Worm (Caenorhabditis elegans) whole organism, early embryonic: ENCODE measurements around the gene slc-36.3.

Source experiments
- B0310.2 ChIP-seq: sonication (generic microtip); optimal IDR thresholded peaks from 2 replicates; lab custom pipeline; 2016; ENCODE audit warnings: mild to moderate bottlenecking, missing genetic modification characterization, missing compliant biosample characterization
- ama-1 ChIP-seq: fragments of 150-350 bp; optimal IDR thresholded peaks from 2 replicates; lab custom pipeline; 2014
- ceh-13 ChIP-seq: fragments of 200-800 bp; sonication (Bioruptor generic); optimal IDR thresholded peaks from 2 replicates; lab custom pipeline; 2018; ENCODE audit warnings: mild to moderate bottlenecking, missing genetic modification characterization, missing compliant biosample characterization
- ets-7 ChIP-seq: sonication (generic microtip); optimal IDR thresholded peaks from 2 replicates; lab custom pipeline; 2016; ENCODE audit warnings: missing genotype, missing genetic modification characterization, missing compliant biosample characterization
- hmg-4 ChIP-seq: fragments of 200-800 bp; sonication (Bioruptor generic); optimal IDR thresholded peaks from 2 replicates; lab custom pipeline; 2018; ENCODE audit warnings: mild to moderate bottlenecking, missing genetic modification characterization, missing compliant biosample characterization
- hnd-1 ChIP-seq: sonication (generic microtip); optimal IDR thresholded peaks from 2 replicates; lab custom pipeline; 2016; ENCODE audit warnings: missing genetic modification characterization, missing compliant biosample characterization
- pes-1 ChIP-seq: fragments of 200-800 bp; sonication (Bioruptor generic); IDR thresholded peaks from 2 replicates; pipeline ENCODE4 v1.3.6; 2022; ENCODE audit warnings: missing genetic modification reagents, missing genetic modification characterization, missing compliant biosample characterization
- scrt-1 ChIP-seq: fragments of 200-800 bp; sonication (Bioruptor generic); IDR thresholded peaks from 2 replicates; pipeline ENCODE4 v1.3.6; 2022; ENCODE audit warnings: missing genetic modification characterization, missing compliant biosample characterization

DNA sequence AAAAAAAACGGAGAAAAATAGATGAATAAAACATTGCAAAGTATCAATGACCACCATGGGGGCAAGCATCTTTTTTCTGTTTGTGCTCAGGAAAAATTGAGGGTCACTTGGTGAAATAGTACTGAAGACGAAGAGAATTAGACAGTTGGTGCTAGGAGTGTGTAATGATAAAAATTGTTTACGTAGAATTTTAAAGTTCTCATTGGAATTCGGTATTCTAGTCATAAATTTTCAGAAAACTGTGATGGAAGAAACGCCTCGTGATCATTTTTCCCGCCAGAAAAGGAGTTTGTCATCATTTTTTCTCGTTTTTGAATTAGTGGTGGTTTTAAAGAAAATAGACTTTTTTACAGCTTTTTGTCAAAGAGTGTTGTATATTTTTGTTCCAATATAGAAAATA is 618 bp upstream of the slc-36.3 start:
- no peak for TF ChIP-seq hmg-4 (GFP tag; lab: Kevin White, UChicago)
- TF ChIP-seq scrt-1 (GFP tag; lab: Robert Waterston, UW) = no peak
- no peak for TF ChIP-seq ets-7
- TF ChIP-seq ama-1 = no peak
- no peak for TF ChIP-seq pes-1 (GFP tag; lab: Robert Waterston, UW)
- TF ChIP-seq ceh-13 (GFP tag; lab: Kevin White, UChicago) = no peak
- TF ChIP-seq B0310.2 (tag; lab: Kevin White, UChicago) = no peak
- no peak for TF ChIP-seq hnd-1 (tag; lab: Kevin White, UChicago)
